Worm (Caenorhabditis elegans): Measurements from ENCODE around the gene melo-1.

melo-1 gene

DNA sequence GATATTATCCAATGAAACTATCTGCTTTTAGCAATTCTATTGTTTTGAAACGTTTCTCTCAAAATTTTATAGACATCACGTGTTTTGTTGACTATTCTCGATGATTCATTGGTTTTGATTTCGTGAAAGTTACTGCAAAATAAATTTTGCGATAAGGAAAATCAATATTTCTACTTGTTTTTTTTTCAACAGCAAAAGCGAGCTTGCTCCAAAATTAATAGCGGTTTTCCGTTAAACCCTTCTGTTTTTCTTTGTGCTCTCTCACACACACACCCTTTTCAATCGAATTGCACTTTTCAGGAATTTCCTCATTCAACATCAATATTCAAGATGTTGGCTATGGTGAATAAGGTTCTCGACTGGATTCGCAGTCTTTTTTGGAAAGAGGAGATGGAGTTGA lies 11.0 kb downstream of the melo-1 start, which contains the start of gene arl-8:
Gene arl-8, plus strand, starts transcription at position 301 of the 400 bp plus-strand sequence.
- TF ChIP-seq egl-44 (GFP tag; IDR thresholded peaks at IDR 0.05) (no peak), zfh-2 (GFP tag; conservative IDR thresholded peaks at IDR 0.05) (no peak), pha-4 (tag; optimal IDR thresholded peaks at IDR 0.05) (no peak), akir-1 (GFP tag; optimal IDR thresholded peaks at IDR 0.05) (no peak), Y95B8A.8 (GFP tag; IDR thresholded peaks at IDR 0.05) (no peak), unc-62 (GFP tag; optimal IDR thresholded peaks at IDR 0.05) (no peak), F49E8.2 (tag; optimal IDR thresholded peaks at IDR 0.05; ENCODE audit: insufficient read depth) (no peak), madf-8 (GFP tag; conservative IDR thresholded peaks at IDR 0.05) (no peak), nhr-179 (tag; optimal IDR thresholded peaks at IDR 0.05) (no peak), Y79H2A.3 (GFP tag; conservative IDR thresholded peaks at IDR 0.05) (no peak), ets-4 (GFP tag; optimal IDR thresholded peaks at IDR 0.05) (no peak), rec-8 (tag; optimal IDR thresholded peaks at IDR 0.05) (no peak), ztf-6 (GFP tag; IDR thresholded peaks at IDR 0.05) (no peak)

DNA sequence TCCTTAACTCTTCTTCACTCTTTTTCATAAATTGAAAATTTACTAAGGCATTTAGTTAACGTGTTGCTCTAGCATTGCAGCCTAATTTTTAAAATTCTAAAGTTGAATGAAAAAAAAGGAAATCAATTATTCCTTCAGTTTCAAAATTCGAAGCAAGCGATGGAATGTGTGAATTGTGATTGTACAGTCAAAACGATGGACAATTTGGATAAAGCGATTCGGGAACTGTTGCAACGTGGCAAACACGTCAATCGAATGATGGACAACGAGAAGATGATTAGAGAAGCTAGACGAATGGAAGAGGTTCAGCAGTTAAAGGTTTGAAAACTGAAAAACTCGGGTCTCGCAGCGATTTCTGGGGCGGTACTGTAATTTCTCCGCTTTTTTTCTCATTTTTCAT lies 12.4 kb downstream of the melo-1 start, which contains the start of gene Y57G11C.14:
Gene Y57G11C.14, plus strand, starts transcription at position 126 of the 400 bp plus-strand sequence.
- TF ChIP-seq mxl-1 (tag; optimal IDR thresholded peaks at IDR 0.05), result no peak
- TF ChIP-seq atf-7 (tag; optimal IDR thresholded peaks at IDR 0.05), result peak; percentile 23
- TF ChIP-seq dox-1 (GFP tag; IDR thresholded peaks at IDR 0.05), result no peak
- 0 out of 2 replicates have a peak, but pooled peaks have one; percentile 26 for TF ChIP-seq ekl-4 (GFP tag; IDR thresholded peaks at IDR 0.05)
- 0 out of 2 replicates have a peak, but pooled peaks have one; percentile 5 for TF ChIP-seq F33H1.4 (GFP tag; IDR thresholded peaks at IDR 0.05)
- TF ChIP-seq attf-6 (GFP tag; IDR thresholded peaks at IDR 0.05), result peak; percentile 88
- no peak for TF ChIP-seq B0035.1 (tag; optimal IDR thresholded peaks at IDR 0.05)
- no peak for TF ChIP-seq ztf-6 (GFP tag; IDR thresholded peaks at IDR 0.05)
- no peak for TF ChIP-seq dpl-1 (GFP tag; optimal IDR thresholded peaks at IDR 0.05)
- TF ChIP-seq hsf-1 (GFP tag; IDR thresholded peaks at IDR 0.05), result 0 out of 2 replicates have a peak, but pooled peaks have one; percentile 41
- 0 out of 2 replicates have a peak, but pooled peaks have one; percentile 28 for TF ChIP-seq hmg-1.2 (GFP tag; IDR thresholded peaks at IDR 0.05)
- no peak; the same call in 1 of the 2 replicates for TF ChIP-seq madf-6 (GFP tag; IDR thresholded peaks at IDR 0.05)
- no peak; the same call in 1 of the 2 replicates for TF ChIP-seq B0336.3 (GFP tag; IDR thresholded peaks at IDR 0.05)
- no peak for TF ChIP-seq somi-1 (GFP tag; optimal IDR thresholded peaks at IDR 0.05)
- TF ChIP-seq Y53F4B.3 (GFP tag; IDR thresholded peaks at IDR 0.05), result no peak
- TF ChIP-seq athp-1 (tag; optimal IDR thresholded peaks at IDR 0.05), result no peak
- no peak for TF ChIP-seq aptf-3 (GFP tag; IDR thresholded peaks at IDR 0.05)
- 0 out of 2 replicates have a peak, but pooled peaks have one; percentile 15 for TF ChIP-seq mcd-1 (GFP tag; IDR thresholded peaks at IDR 0.05)
- no peak for TF ChIP-seq mel-28 (tag; optimal IDR thresholded peaks at IDR 0.05; ENCODE audit: borderline replicate concordance)
- TF ChIP-seq hrde-1 (tag; optimal IDR thresholded peaks at IDR 0.05; ENCODE audit: borderline replicate concordance), result peak; percentile 55
- no peak for TF ChIP-seq K12H6.12 (tag; optimal IDR thresholded peaks at IDR 0.05)
- TF ChIP-seq snpc-4 (GFP tag; optimal IDR thresholded peaks at IDR 0.05), result no peak
- peak in 1 of 4 experiments; percentile 85 for TF ChIP-seq snpc-4 (tag; optimal IDR thresholded peaks at IDR 0.05)
- no peak for TF ChIP-seq ceh-58 (GFP tag; IDR thresholded peaks at IDR 0.05)
- 0 out of 2 replicates have a peak, but pooled peaks have one; percentile 67 for TF ChIP-seq madf-3 (GFP tag; IDR thresholded peaks at IDR 0.05)
- TF ChIP-seq ztf-28 (GFP tag; IDR thresholded peaks at IDR 0.05), result no peak
- TF ChIP-seq Y53G8AR.9 (GFP tag; conservative IDR thresholded peaks at IDR 0.05), result 0 out of 2 replicates have a peak, but pooled peaks have one; percentile 30
- TF ChIP-seq nfya-2 (GFP tag; IDR thresholded peaks at IDR 0.05), result no peak
